Fruit fly (Drosophila melanogaster) whole organism, embryonic: ENCODE measurements around the gene CG5823.

Experiments
- CG10543 ChIP-seq: fragments of 200-800 bp; sonication (Bioruptor generic); optimal IDR thresholded peaks from 3 replicates; lab custom pipeline; 2017; ENCODE audit warnings: missing biosample characterization, mild to moderate bottlenecking, missing genetic modification characterization, moderate library complexity
- CG10959 ChIP-seq: fragments of 200-800 bp; sonication (Bioruptor generic); IDR thresholded peaks from 2 replicates; pipeline ENCODE4 v1.3.6; 2022; ENCODE audit warnings: missing biosample characterization, missing genetic modification characterization
- CG11456 ChIP-seq: fragments of 200-800 bp; sonication (Bioruptor generic); IDR thresholded peaks from 3 replicates; pipeline ENCODE4 v1.3.6; 2022; ENCODE audit warnings: missing biosample characterization, missing genetic modification characterization
- CG15269 ChIP-seq: fragments of 200-800 bp; sonication (Bioruptor generic); optimal IDR thresholded peaks from 2 replicates; lab custom pipeline; 2018; ENCODE audit warnings: missing biosample characterization, mild to moderate bottlenecking, missing genetic modification characterization, moderate library complexity
- CG15479 ChIP-seq: fragments of 200-800 bp; sonication (Bioruptor generic); optimal IDR thresholded peaks from 3 replicates; lab custom pipeline; 2019; ENCODE audit warnings: missing biosample characterization, mild to moderate bottlenecking, missing genetic modification characterization, moderate library complexity
- CG33213 ChIP-seq: fragments of 200-800 bp; sonication (Bioruptor generic); optimal IDR thresholded peaks from 3 replicates; lab custom pipeline; 2016; ENCODE audit warnings: missing biosample characterization, missing genetic modification characterization
- CG34376 ChIP-seq: fragments of 200-800 bp; sonication (Bioruptor generic); optimal IDR thresholded peaks from 2 replicates; lab custom pipeline; 2018; ENCODE audit warnings: missing biosample characterization, mild to moderate bottlenecking, missing genetic modification characterization
- CG3726 ChIP-seq: fragments of 200-800 bp; sonication (Bioruptor generic); IDR thresholded peaks from 3 replicates; pipeline ENCODE4, ENCODE4 v1.3.6; 2022; ENCODE audit warnings: missing biosample characterization, missing genetic modification characterization
- CG3995 ChIP-seq: fragments of 200-800 bp; sonication (Bioruptor generic); optimal IDR thresholded peaks from 3 replicates; lab custom pipeline; 2016; ENCODE audit warnings: missing biosample characterization, missing genetic modification characterization
- CG4707 ChIP-seq: fragments of 200-800 bp; sonication (Bioruptor generic); optimal IDR thresholded peaks from 2 replicates; lab custom pipeline; 2018; ENCODE audit warnings: missing biosample characterization, mild to moderate bottlenecking, missing genetic modification characterization, moderate library complexity
- CG9727 ChIP-seq: fragments of 200-800 bp; sonication (Bioruptor generic); optimal IDR thresholded peaks from 3 replicates; lab custom pipeline; 2017; ENCODE audit warnings: missing biosample characterization, mild to moderate bottlenecking, missing genetic modification characterization
- CG9817 ChIP-seq: fragments of 200-800 bp; sonication (Bioruptor generic); optimal IDR thresholded peaks from 2 replicates; lab custom pipeline; 2018; ENCODE audit warnings: missing biosample characterization, mild to moderate bottlenecking, missing genetic modification characterization, moderate library complexity
- Chrac-16 ChIP-seq: fragments of 200-800 bp; sonication (Bioruptor generic); optimal IDR thresholded peaks from 3 replicates; lab custom pipeline; 2016; ENCODE audit warnings: missing biosample characterization, missing genetic modification characterization
- CoRest ChIP-seq: fragments of 200-800 bp; sonication (Bioruptor generic); optimal IDR thresholded peaks from 3 replicates; lab custom pipeline; 2018; ENCODE audit warnings: missing biosample characterization, mild to moderate bottlenecking, missing genetic modification characterization, moderate library complexity
- Drgx ChIP-seq: fragments of 200-800 bp; sonication (Bioruptor generic); IDR thresholded peaks from 2 replicates; pipeline ENCODE4 v1.3.6; 2022; ENCODE audit warnings: missing biosample characterization, missing genetic modification characterization
- Elba2 ChIP-seq: fragments of 200-800 bp; sonication (Bioruptor generic); optimal IDR thresholded peaks from 3 replicates; lab custom pipeline; 2016; ENCODE audit warnings: missing biosample characterization, missing genetic modification characterization
- Ets97D ChIP-seq: fragments of 200-800 bp; sonication (Bioruptor generic); optimal IDR thresholded peaks from 3 replicates; lab custom pipeline; 2016; ENCODE audit warnings: missing biosample characterization, missing genetic modification characterization
- GATAe ChIP-seq: fragments of 200-800 bp; sonication (Bioruptor generic); conservative IDR thresholded peaks from 2 replicates; pipeline ENCODE4 v1.3.6; 2022; ENCODE audit warnings: missing biosample characterization, missing genetic modification characterization
- H2.0 ChIP-seq: fragments of 200-800 bp; sonication (Bioruptor generic); IDR thresholded peaks from 2 replicates; pipeline ENCODE4 v1.3.6; 2022; ENCODE audit warnings: missing biosample characterization, missing genetic modification characterization
- Hr3 ChIP-seq: fragments of 200-800 bp; sonication (Bioruptor generic); optimal IDR thresholded peaks from 3 replicates; lab custom pipeline; 2016; ENCODE audit warnings: missing biosample characterization, missing genetic modification characterization
- Hsf ChIP-seq: fragments of 200-800 bp; sonication (Bioruptor generic); optimal IDR thresholded peaks from 3 replicates; lab custom pipeline; 2016; ENCODE audit warnings: missing biosample characterization, missing genetic modification characterization
- Lpt ChIP-seq: fragments of >200 bp; optimal IDR thresholded peaks from 2 replicates; lab custom pipeline; 2018; ENCODE audit warnings: missing biosample characterization, missing genetic modification characterization
- Nf-YC ChIP-seq: fragments of 200-800 bp; optimal IDR thresholded peaks from 3 replicates; lab custom pipeline; 2019; ENCODE audit warnings: missing biosample characterization, mild to moderate bottlenecking, missing genetic modification characterization, moderate library complexity
- Opbp ChIP-seq: fragments of 200-800 bp; sonication (Bioruptor generic); IDR thresholded peaks from 3 replicates; pipeline ENCODE4 v1.3.6; 2022; ENCODE audit warnings: missing biosample characterization, missing genetic modification characterization; ENCODE audit not compliant: partially characterized antibody
- Ravus ChIP-seq: fragments of 200-800 bp; sonication (Bioruptor generic); IDR thresholded peaks from 2 replicates; pipeline ENCODE4 v1.3.6; 2022; ENCODE audit warnings: missing biosample characterization, missing genetic modification characterization
- Rfx ChIP-seq: fragments of 200-800 bp; sonication (Bioruptor generic); IDR thresholded peaks from 2 replicates; pipeline ENCODE4 v1.3.6; 2022; ENCODE audit warnings: missing biosample characterization, missing genetic modification characterization
- Sin3A ChIP-seq: fragments of >200 bp; optimal IDR thresholded peaks from 2 replicates; lab custom pipeline; 2018
- Sry-β ChIP-seq: fragments of 200-800 bp; sonication (Bioruptor generic); optimal IDR thresholded peaks from 2 replicates; lab custom pipeline; 2018; ENCODE audit warnings: missing biosample characterization, mild to moderate bottlenecking, missing genetic modification characterization, moderate library complexity
- Trl ChIP-seq, 3 experiments: fragments of >200 bp in 2 of 3; fragments of 200-800 bp in 1 of 3; sonication (Bioruptor generic) in 1 of 3; optimal IDR thresholded peaks; 2 replicates in 1 of 3; 3 replicates in 2 of 3; lab custom pipeline; 2016 to 2017; ENCODE audit warnings: missing biosample characterization in 1 of 3, missing genetic modification characterization in 1 of 3
- Xbp1 ChIP-seq: fragments of 200-800 bp; sonication (Bioruptor generic); optimal IDR thresholded peaks from 3 replicates; lab custom pipeline; 2016; ENCODE audit warnings: missing biosample characterization, mild to moderate bottlenecking, missing genetic modification characterization
- YL-1 ChIP-seq: fragments of 200-800 bp; sonication (Bioruptor generic); optimal IDR thresholded peaks from 3 replicates; lab custom pipeline; 2017; ENCODE audit warnings: missing biosample characterization, mild to moderate bottlenecking, missing genetic modification characterization
- ara ChIP-seq: fragments of 200-800 bp; sonication (Bioruptor generic); IDR thresholded peaks from 2 replicates; pipeline ENCODE4 v1.3.6; 2022; ENCODE audit warnings: missing biosample characterization, missing genetic modification characterization
- bab2 ChIP-seq: fragments of 200-800 bp; sonication (Bioruptor generic); optimal IDR thresholded peaks from 2 replicates; lab custom pipeline; 2016; ENCODE audit warnings: missing biosample characterization, missing genetic modification characterization
- ci ChIP-seq: fragments of 200-800 bp; sonication (Bioruptor generic); IDR thresholded peaks from 3 replicates; pipeline ENCODE4 v1.3.6; 2022; ENCODE audit warnings: missing biosample characterization, missing genetic modification characterization
- crp ChIP-seq, 2 experiments: fragments of 200-800 bp; sonication (Bioruptor generic); optimal IDR thresholded peaks; 2 replicates in 1 of 2; 3 replicates in 1 of 2; lab custom pipeline; 2017; ENCODE audit warnings: missing biosample characterization in 2 of 2, missing genetic modification characterization in 2 of 2, mild to moderate bottlenecking in 1 of 2, moderate library complexity in 1 of 2
- cwo ChIP-seq: fragments of 200-800 bp; sonication (Bioruptor generic); optimal IDR thresholded peaks from 3 replicates; lab custom pipeline; 2017; ENCODE audit warnings: missing biosample characterization, missing genetic modification characterization, mild to moderate bottlenecking, moderate library complexity, missing genetic modification reagents
- ewg ChIP-seq: fragments of 200-800 bp; sonication (Bioruptor generic); optimal IDR thresholded peaks from 3 replicates; lab custom pipeline; 2017; ENCODE audit warnings: mild to moderate bottlenecking, missing biosample characterization, missing genetic modification reagents, missing genetic modification characterization
- fd102C ChIP-seq: fragments of 200-800 bp; sonication (Bioruptor generic); optimal IDR thresholded peaks from 2 replicates; lab custom pipeline; 2018; ENCODE audit warnings: missing biosample characterization, mild to moderate bottlenecking, missing genetic modification characterization, moderate library complexity
- ftz-f1 ChIP-seq: fragments of 200-800 bp; sonication (Bioruptor generic); optimal IDR thresholded peaks from 2 replicates; lab custom pipeline; 2016; ENCODE audit warnings: missing biosample characterization, missing genetic modification characterization
- grau ChIP-seq: fragments of 200-800 bp; optimal IDR thresholded peaks from 3 replicates; lab custom pipeline; 2019; ENCODE audit warnings: missing biosample characterization, mild to moderate bottlenecking, missing genetic modification characterization, moderate library complexity
- grn ChIP-seq: fragments of 200-800 bp; sonication (Bioruptor generic); optimal IDR thresholded peaks from 3 replicates; lab custom pipeline; 2017; ENCODE audit warnings: missing biosample characterization, missing genetic modification characterization
- gsb-n ChIP-seq: fragments of 200-800 bp; sonication (Bioruptor generic); optimal IDR thresholded peaks from 3 replicates; lab custom pipeline; 2018; ENCODE audit warnings: missing biosample characterization, mild to moderate bottlenecking, missing genetic modification characterization
- ken ChIP-seq: fragments of 200-800 bp; sonication (Bioruptor generic); IDR thresholded peaks from 3 replicates; pipeline ENCODE4 v1.3.6; 2022; ENCODE audit warnings: missing biosample characterization, missing genetic modification characterization
- klu ChIP-seq: fragments of 200-800 bp; sonication (Bioruptor generic); IDR thresholded peaks from 2 replicates; pipeline ENCODE4 v1.3.6; 2022; ENCODE audit warnings: missing biosample characterization, missing genetic modification characterization
- nmo ChIP-seq: fragments of 200-800 bp; sonication (Bioruptor generic); optimal IDR thresholded peaks from 2 replicates; lab custom pipeline; 2018; ENCODE audit warnings: missing biosample characterization, mild to moderate bottlenecking, missing genetic modification characterization, moderate library complexity
- shn ChIP-seq: fragments of 200-800 bp; sonication (Bioruptor generic); optimal IDR thresholded peaks from 3 replicates; lab custom pipeline; 2016; ENCODE audit warnings: missing biosample characterization, missing genetic modification characterization
- tgo ChIP-seq: fragments of 200-800 bp; sonication (Bioruptor generic); IDR thresholded peaks from 3 replicates; pipeline ENCODE4 v1.3.6; 2022; ENCODE audit warnings: missing biosample characterization, missing genetic modification characterization
- tin ChIP-seq: fragments of 200-800 bp; sonication (Bioruptor generic); optimal IDR thresholded peaks from 3 replicates; lab custom pipeline; 2016; ENCODE audit warnings: missing biosample characterization, missing genetic modification characterization
- tna ChIP-seq: fragments of 200-800 bp; sonication (Bioruptor generic); IDR thresholded peaks from 2 replicates; pipeline ENCODE4 v1.3.6; 2022; ENCODE audit warnings: missing biosample characterization, missing genetic modification characterization; ENCODE audit not compliant: partially characterized antibody

The CG5823 gene

dm6 chr3R:17539789-17540496 lies 5.6 kb upstream of the CG5823 start, which contains the start of gene SF1 (continued):
- TF ChIP-seq CG10543: peak; percentile 47
- peak; percentile 30 for TF ChIP-seq Hsf (GFP tag; lab: Kevin White, UChicago)
- TF ChIP-seq CG15479 (GFP tag; lab: Kevin White, UChicago): no peak
- no peak for TF ChIP-seq ken
- TF ChIP-seq tna (GFP tag; lab: Robert Waterston, UW): 0 out of 2 replicates have a peak, but pooled peaks have one; percentile 21
- peak; percentile 23 for TF ChIP-seq Ets97D (GFP tag; lab: Kevin White, UChicago)
- TF ChIP-seq crp (GFP tag; optimal IDR thresholded peaks at IDR 0.05; lab: Kevin White, UChicago): peak in 1 of 2 experiments; percentile 20
- no peak for TF ChIP-seq GATAe
- TF ChIP-seq fd102C: no peak
- no peak for TF ChIP-seq ftz-f1
- no peak for TF ChIP-seq Drgx (GFP tag; lab: Robert Waterston, UW)
- peak; percentile 1 for TF ChIP-seq CG34376 (GFP tag; lab: Kevin White, UChicago)
- peak; percentile 67 for TF ChIP-seq nmo (GFP tag; lab: Kevin White, UChicago)
- peak; percentile 19 for TF ChIP-seq ewg (GFP tag; lab: Kevin White, UChicago)
- peak; percentile 43 for TF ChIP-seq grau (tag; lab: Kevin White, UChicago)
- TF ChIP-seq CG3995 (GFP tag; lab: Kevin White, UChicago): peak; percentile 97
- TF ChIP-seq CG9727 (GFP tag; lab: Kevin White, UChicago): peak; percentile 50
- TF ChIP-seq grn (GFP tag; lab: Kevin White, UChicago): no peak
- no peak for TF ChIP-seq Sin3A (lab: Kevin White, UChicago)
- TF ChIP-seq Nf-YC (tag; lab: Kevin White, UChicago): peak; percentile 19
- peak; percentile 19 for TF ChIP-seq CG33213 (GFP tag; lab: Kevin White, UChicago)
- peak; percentile 38 for TF ChIP-seq tin
- peak; percentile 60; the same call in 1 of the 2 replicates for TF ChIP-seq Rfx (GFP tag; lab: Robert Waterston, UW)
- TF ChIP-seq CG10959 (GFP tag; lab: Robert Waterston, UW): no peak
- TF ChIP-seq CG9817: peak; percentile 27
- peak; percentile 53 for TF ChIP-seq Hr3
- TF ChIP-seq CG3726 (GFP tag; lab: Robert Waterston, UW): no peak
- TF ChIP-seq bab2 (GFP tag; lab: Kevin White, UChicago): peak; percentile 12
- TF ChIP-seq Opbp (GFP tag; lab: Robert Waterston, UW): no peak
- TF ChIP-seq Xbp1: peak; percentile 48
- peak; percentile 17 for TF ChIP-seq Chrac-16 (GFP tag; lab: Kevin White, UChicago)
- peak; percentile 49 for TF ChIP-seq shn (GFP tag; lab: Kevin White, UChicago)
- 0 out of 2 replicates have a peak, but pooled peaks have one; percentile 9 for TF ChIP-seq H2.0 (GFP tag; lab: Robert Waterston, UW)
- no peak for TF ChIP-seq Ravus
- TF ChIP-seq Sry-β: peak; percentile 89
- TF ChIP-seq ara (GFP tag; lab: Robert Waterston, UW): 0 out of 2 replicates have a peak, but pooled peaks have one; percentile 13
- TF ChIP-seq tgo (GFP tag; lab: Robert Waterston, UW): no peak
- peak; percentile 14 for TF ChIP-seq YL-1 (GFP tag; lab: Kevin White, UChicago)
- peak; percentile 10 for TF ChIP-seq CG4707 (GFP tag; lab: Kevin White, UChicago)
- peak; percentile 2 for TF ChIP-seq Elba2 (GFP tag; lab: Kevin White, UChicago)
- TF ChIP-seq CG15269 (tag; lab: Kevin White, UChicago): no peak
- TF ChIP-seq gsb-n (tag; lab: Kevin White, UChicago): no peak
- TF ChIP-seq Trl (optimal IDR thresholded peaks at IDR 0.05; lab: Kevin White, UChicago): no peak
- peak; percentile 8 for TF ChIP-seq Trl (GFP tag; optimal IDR thresholded peaks at IDR 0.05; lab: Kevin White, UChicago)
- TF ChIP-seq klu: peak; percentile 40; the same call in 1 of the 2 replicates
- no peak for TF ChIP-seq Lpt (GFP tag; lab: Kevin White, UChicago)
- TF ChIP-seq cwo (GFP tag; lab: Kevin White, UChicago): peak; percentile 70
- peak; percentile 20; the same call in 1 of the 3 replicates for TF ChIP-seq ci (GFP tag; lab: Robert Waterston, UW)
- 0 out of 3 replicates have a peak, but pooled peaks have one; percentile 31 for TF ChIP-seq CG11456 (GFP tag; lab: Robert Waterston, UW)
- TF ChIP-seq CoRest (tag; lab: Kevin White, UChicago): peak; percentile 71
